Worm (Caenorhabditis elegans) whole organism, midembryonic: ENCODE measurements around the gene Y50D7A.1.

Source experiments
- T22C8.4 ChIP-seq: fragments of 200-800 bp; sonication (Bioruptor generic); IDR thresholded peaks from 2 replicates; pipeline ENCODE4 v1.3.6; 2022; ENCODE audit warnings: missing genetic modification characterization, missing compliant biosample characterization
- cog-1 ChIP-seq: sonication (generic microtip); optimal IDR thresholded peaks from 2 replicates; lab custom pipeline; 2016; ENCODE audit warnings: missing genetic modification characterization, missing compliant biosample characterization
- flt-1 ChIP-seq: fragments of 200-800 bp; sonication (Bioruptor generic); IDR thresholded peaks from 2 replicates; pipeline ENCODE4 v1.3.6; 2022; ENCODE audit warnings: missing genetic modification characterization, missing compliant biosample characterization
- klf-2 ChIP-seq: fragments of 200-800 bp; sonication (Bioruptor generic); conservative IDR thresholded peaks from 2 replicates; pipeline ENCODE4 v1.3.6; 2022; ENCODE audit warnings: missing genetic modification reagents, missing genetic modification characterization, missing compliant biosample characterization
- med-1 ChIP-seq: sonication (generic microtip); optimal IDR thresholded peaks from 2 replicates; lab custom pipeline; 2017; ENCODE audit warnings: missing genetic modification characterization, mild to moderate bottlenecking, missing compliant biosample characterization, antibody characterized with exemption, missing genetic modification reagents; ENCODE audit not compliant: insufficient read depth
- ztf-29 ChIP-seq: fragments of 200-800 bp; sonication (Bioruptor generic); IDR thresholded peaks from 2 replicates; pipeline ENCODE4 v1.3.6; 2022; ENCODE audit warnings: missing genetic modification reagents, missing genetic modification characterization, missing compliant biosample characterization

- TF ChIP-seq klf-2, result no peak
- TF ChIP-seq flt-1 (GFP tag; lab: Robert Waterston, UW), result no peak
- TF ChIP-seq cog-1 (tag; lab: Kevin White, UChicago), result no peak
- no peak for TF ChIP-seq T22C8.4 (GFP tag; lab: Robert Waterston, UW)
- TF ChIP-seq med-1 (GFP tag; lab: Kevin White, UChicago), result no peak
- TF ChIP-seq ztf-29 (GFP tag; lab: Robert Waterston, UW), result no peak
These were observed 50.6 kb downstream of the Y50D7A.1 start, which contains the start of gene Y50D7A.8 for ce11 chrIII:343141-343345.
